Fruit fly (Drosophila melanogaster) whole organism, embryonic: ENCODE data around the gene CG3349.

Experiments used
- Adf1 ChIP-seq: fragments of 200-800 bp; sonication (Bioruptor generic); IDR thresholded peaks from 2 replicates; pipeline ENCODE4 v1.3.6; 2022; ENCODE audit warnings: missing biosample characterization, missing genetic modification characterization
- BtbVII ChIP-seq: fragments of 200-800 bp; sonication (Bioruptor generic); optimal IDR thresholded peaks from 3 replicates; lab custom pipeline; 2017; ENCODE audit warnings: missing biosample characterization, mild to moderate bottlenecking, missing genetic modification characterization
- CG10959 ChIP-seq: fragments of 200-800 bp; sonication (Bioruptor generic); IDR thresholded peaks from 2 replicates; pipeline ENCODE4 v1.3.6; 2022; ENCODE audit warnings: missing biosample characterization, missing genetic modification characterization
- CG11398 ChIP-seq: fragments of 200-800 bp; sonication (Bioruptor generic); optimal IDR thresholded peaks from 2 replicates; lab custom pipeline; 2016; ENCODE audit warnings: missing biosample characterization, missing genetic modification characterization
- CG11560 ChIP-seq: fragments of 200-800 bp; sonication (Bioruptor generic); IDR thresholded peaks from 3 replicates; pipeline ENCODE4 v1.3.6; 2022; ENCODE audit warnings: missing biosample characterization, missing genetic modification characterization
- CG13775 ChIP-seq: fragments of 200-800 bp; sonication (Bioruptor generic); optimal IDR thresholded peaks from 3 replicates; lab custom pipeline; 2017; ENCODE audit warnings: missing biosample characterization, mild to moderate bottlenecking, missing genetic modification characterization
- CG15011 ChIP-seq: fragments of 200-800 bp; sonication (Bioruptor generic); optimal IDR thresholded peaks from 3 replicates; lab custom pipeline; 2018; ENCODE audit warnings: missing biosample characterization, mild to moderate bottlenecking, missing genetic modification characterization
- CG15073 ChIP-seq: fragments of 200-800 bp; sonication (Bioruptor generic); optimal IDR thresholded peaks from 2 replicates; lab custom pipeline; 2016; ENCODE audit warnings: missing biosample characterization, missing genetic modification characterization
- CG1792 ChIP-seq: fragments of 200-800 bp; sonication (Bioruptor generic); optimal IDR thresholded peaks from 2 replicates; lab custom pipeline; 2016; ENCODE audit warnings: missing biosample characterization, missing genetic modification characterization
- CG2875 ChIP-seq: fragments of 200-800 bp; sonication (Bioruptor generic); optimal IDR thresholded peaks from 2 replicates; lab custom pipeline; 2017; ENCODE audit warnings: missing biosample characterization, mild to moderate bottlenecking, missing genetic modification characterization, missing genetic modification reagents
- CG32767 ChIP-seq: fragments of 200-800 bp; sonication (Bioruptor generic); IDR thresholded peaks from 2 replicates; pipeline ENCODE4 v1.3.6; 2022; ENCODE audit warnings: missing biosample characterization, missing genetic modification characterization
- CG33213 ChIP-seq: fragments of 200-800 bp; sonication (Bioruptor generic); optimal IDR thresholded peaks from 3 replicates; lab custom pipeline; 2016; ENCODE audit warnings: missing biosample characterization, missing genetic modification characterization
- CG3407 ChIP-seq: fragments of 200-800 bp; sonication (Bioruptor generic); optimal IDR thresholded peaks from 2 replicates; lab custom pipeline; 2018; ENCODE audit warnings: missing biosample characterization, mild to moderate bottlenecking, missing genetic modification characterization
- CG3726 ChIP-seq: fragments of 200-800 bp; sonication (Bioruptor generic); IDR thresholded peaks from 3 replicates; pipeline ENCODE4, ENCODE4 v1.3.6; 2022; ENCODE audit warnings: missing biosample characterization, missing genetic modification characterization
- CG3847 ChIP-seq: fragments of 200-800 bp; sonication (Bioruptor generic); IDR thresholded peaks from 2 replicates; pipeline ENCODE4 v1.3.6; 2022; ENCODE audit warnings: missing biosample characterization, missing genetic modification characterization
- CG42726 ChIP-seq: fragments of 200-800 bp; sonication (Bioruptor generic); IDR thresholded peaks from 2 replicates; pipeline ENCODE4 v1.3.6; 2022; ENCODE audit warnings: missing biosample characterization, missing genetic modification characterization; ENCODE audit not compliant: partially characterized antibody
- CG4328 ChIP-seq: fragments of 200-800 bp; sonication (Bioruptor generic); optimal IDR thresholded peaks from 3 replicates; lab custom pipeline; 2017; ENCODE audit warnings: missing biosample characterization, missing genetic modification reagents, missing genetic modification characterization
- CG4424 ChIP-seq: fragments of 200-800 bp; sonication (Bioruptor generic); optimal IDR thresholded peaks from 3 replicates; lab custom pipeline; 2016; ENCODE audit warnings: missing biosample characterization, missing genetic modification characterization
- CG6254 ChIP-seq: fragments of 200-800 bp; sonication (Bioruptor generic); optimal IDR thresholded peaks from 3 replicates; lab custom pipeline; 2017; ENCODE audit warnings: mild to moderate bottlenecking, missing biosample characterization, missing genetic modification reagents, missing genetic modification characterization
- CG9609 ChIP-seq: fragments of 200-800 bp; sonication (Bioruptor generic); optimal IDR thresholded peaks from 3 replicates; lab custom pipeline; 2016; ENCODE audit warnings: missing biosample characterization, missing genetic modification characterization
- Doc2 ChIP-seq: fragments of 200-800 bp; sonication (Bioruptor generic); IDR thresholded peaks from 2 replicates; pipeline ENCODE4 v1.3.6; 2022; ENCODE audit warnings: missing biosample characterization, missing genetic modification characterization
- E2f2 ChIP-seq: fragments of 200-800 bp; sonication (Bioruptor generic); IDR thresholded peaks from 2 replicates; pipeline ENCODE4 v1.3.6; 2022; ENCODE audit warnings: missing biosample characterization, missing genetic modification characterization
- Fer2 ChIP-seq: fragments of 200-800 bp; sonication (Bioruptor generic); optimal IDR thresholded peaks from 2 replicates; lab custom pipeline; 2018; ENCODE audit warnings: missing biosample characterization, mild to moderate bottlenecking, missing genetic modification characterization, moderate library complexity
- H2.0 ChIP-seq: fragments of 200-800 bp; sonication (Bioruptor generic); IDR thresholded peaks from 2 replicates; pipeline ENCODE4 v1.3.6; 2022; ENCODE audit warnings: missing biosample characterization, missing genetic modification characterization
- Side ChIP-seq: fragments of 200-800 bp; sonication (Bioruptor generic); optimal IDR thresholded peaks from 2 replicates; lab custom pipeline; 2016; ENCODE audit warnings: missing biosample characterization, missing genetic modification characterization
- Sox102F ChIP-seq: fragments of 200-800 bp; sonication (Bioruptor generic); optimal IDR thresholded peaks from 2 replicates; lab custom pipeline; 2018; ENCODE audit warnings: missing biosample characterization, mild to moderate bottlenecking, missing genetic modification characterization, moderate library complexity
- Sry-δ ChIP-seq: fragments of 200-800 bp; sonication (Bioruptor generic); optimal IDR thresholded peaks from 2 replicates; lab custom pipeline; 2016; ENCODE audit warnings: missing biosample characterization, missing genetic modification characterization
- TFAM ChIP-seq: fragments of 200-800 bp; sonication (Bioruptor generic); optimal IDR thresholded peaks from 2 replicates; lab custom pipeline; 2017; ENCODE audit warnings: missing biosample characterization, missing genetic modification characterization, inconsistent platforms
- ab ChIP-seq: fragments of 200-800 bp; sonication (Bioruptor generic); optimal IDR thresholded peaks from 2 replicates; lab custom pipeline; 2016; ENCODE audit warnings: missing biosample characterization, missing genetic modification characterization
- croc ChIP-seq: fragments of 200-800 bp; sonication (Bioruptor generic); conservative IDR thresholded peaks from 3 replicates; pipeline ENCODE4 v1.3.6; 2022; ENCODE audit warnings: missing biosample characterization, missing genetic modification characterization
- dimm ChIP-seq: fragments of 200-800 bp; sonication (Bioruptor generic); IDR thresholded peaks from 2 replicates; pipeline ENCODE4 v1.3.6; 2022; ENCODE audit warnings: missing biosample characterization, missing genetic modification characterization
- emc ChIP-seq: fragments of 200-800 bp; sonication (Bioruptor generic); optimal IDR thresholded peaks from 2 replicates; lab custom pipeline; 2016; ENCODE audit warnings: missing biosample characterization, missing genetic modification characterization
- eyg ChIP-seq: fragments of 200-800 bp; sonication (Bioruptor generic); optimal IDR thresholded peaks from 3 replicates; lab custom pipeline; 2016; ENCODE audit warnings: missing biosample characterization, missing genetic modification characterization
- fru ChIP-seq: fragments of >200 bp; optimal IDR thresholded peaks from 2 replicates; lab custom pipeline; 2017
- gem ChIP-seq: fragments of 200-800 bp; sonication (Bioruptor generic); optimal IDR thresholded peaks from 2 replicates; lab custom pipeline; 2019; ENCODE audit warnings: missing biosample characterization, mild to moderate bottlenecking, missing genetic modification characterization, moderate library complexity
- hkb ChIP-seq, 2 experiments: fragments of 200-800 bp in 1 of 2; fragments of >200 bp in 1 of 2; sonication (Bioruptor generic) in 1 of 2; IDR thresholded peaks in 1 of 2; optimal IDR thresholded peaks in 1 of 2; 2 replicates each; pipeline versions ENCODE4 v1.3.6 to Lab custom; 2017 to 2022; ENCODE audit warnings: missing biosample characterization in 1 of 2, missing genetic modification characterization in 1 of 2
- insv ChIP-seq, 2 experiments: fragments of 200-800 bp; sonication (Bioruptor generic); optimal IDR thresholded peaks; 3 replicates each; lab custom pipeline; 2016 to 2018; ENCODE audit warnings: missing biosample characterization in 2 of 2, missing genetic modification characterization in 2 of 2
- lbe ChIP-seq: fragments of 200-800 bp; sonication (Bioruptor generic); optimal IDR thresholded peaks from 2 replicates; lab custom pipeline; 2016; ENCODE audit warnings: missing biosample characterization, mild to moderate bottlenecking, missing genetic modification characterization
- prd ChIP-seq, 3 experiments: fragments of >200 bp in 2 of 3; fragments of 200-800 bp in 1 of 3; sonication (Bioruptor generic) in 1 of 3; optimal IDR thresholded peaks in 2 of 3; IDR thresholded peaks in 1 of 3; 2 replicates in 2 of 3; 3 replicates in 1 of 3; pipeline versions ENCODE4 v1.3.6 to Lab custom; 2017 to 2022; ENCODE audit warnings: missing biosample characterization in 1 of 3, missing genetic modification characterization in 1 of 3
- ranshi ChIP-seq: fragments of 200-800 bp; sonication (Bioruptor generic); IDR thresholded peaks from 2 replicates; pipeline ENCODE4 v1.3.6; 2022; ENCODE audit warnings: missing biosample characterization, missing genetic modification characterization
- repo ChIP-seq: fragments of 200-800 bp; sonication (Bioruptor generic); optimal IDR thresholded peaks from 2 replicates; lab custom pipeline; 2016; ENCODE audit warnings: missing biosample characterization, missing genetic modification characterization
- scrt ChIP-seq: fragments of 200-800 bp; sonication (Bioruptor generic); optimal IDR thresholded peaks from 2 replicates; lab custom pipeline; 2018; ENCODE audit warnings: missing biosample characterization, mild to moderate bottlenecking, missing genetic modification characterization, moderate library complexity
- sisA ChIP-seq: fragments of 200-800 bp; sonication (Bioruptor generic); IDR thresholded peaks from 2 replicates; pipeline ENCODE4 v1.3.6; 2022; ENCODE audit warnings: missing biosample characterization, missing genetic modification characterization
- tin ChIP-seq: fragments of 200-800 bp; sonication (Bioruptor generic); optimal IDR thresholded peaks from 3 replicates; lab custom pipeline; 2016; ENCODE audit warnings: missing biosample characterization, missing genetic modification characterization
- ttk ChIP-seq: fragments of 200-800 bp; sonication (Bioruptor generic); IDR thresholded peaks from 2 replicates; pipeline ENCODE4 v2.1.2; 2022; ENCODE audit warnings: missing biosample characterization, missing genetic modification characterization
- z ChIP-seq: fragments of 200-800 bp; sonication (Bioruptor generic); IDR thresholded peaks from 3 replicates; pipeline ENCODE4 v1.3.6; 2022; ENCODE audit warnings: missing biosample characterization, missing genetic modification characterization
- zf30C ChIP-seq: fragments of 200-800 bp; sonication (Bioruptor generic); optimal IDR thresholded peaks from 3 replicates; lab custom pipeline; 2018; ENCODE audit warnings: missing biosample characterization, mild to moderate bottlenecking, missing genetic modification characterization

CG3349 gene

DNA sequence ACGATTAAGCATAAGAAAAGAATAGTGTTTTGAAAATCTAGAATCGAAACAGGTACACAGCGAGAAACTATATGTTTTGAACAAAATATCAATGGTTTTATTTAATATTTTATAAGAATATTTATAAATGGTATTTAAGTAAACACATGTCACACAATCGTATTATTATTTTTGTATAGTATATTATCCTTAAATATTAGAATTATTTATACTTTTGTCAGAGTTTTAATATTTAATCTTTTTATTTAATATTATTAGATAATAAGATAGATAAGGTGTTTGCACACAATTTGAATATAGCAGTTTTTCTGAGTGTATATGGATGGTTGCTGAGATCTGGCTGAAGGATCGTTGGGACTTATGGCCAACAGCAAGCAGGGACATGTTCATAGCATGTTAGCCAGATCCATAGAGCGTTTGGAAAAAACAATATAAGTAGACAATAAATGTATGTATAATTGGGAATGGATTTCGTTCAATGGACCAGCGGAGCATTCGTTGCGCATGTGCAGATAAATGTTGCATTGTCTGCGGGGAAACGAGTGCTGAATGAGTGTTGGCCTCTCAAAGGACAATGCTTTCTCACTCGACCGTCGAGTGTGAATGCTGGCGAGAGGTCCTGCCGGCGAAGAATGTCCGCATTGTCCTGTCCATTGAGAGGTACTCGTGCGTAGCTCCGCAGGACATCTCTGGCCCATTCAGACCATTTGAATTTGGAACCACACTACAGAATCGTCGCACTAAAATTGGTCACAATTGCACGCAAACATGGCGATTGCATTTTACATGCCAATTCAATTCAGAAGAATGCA is 26.4 kb upstream of the CG3349 start (continued):
- TF ChIP-seq Doc2 (GFP tag; lab: Robert Waterston, UW) (no peak), ranshi (no peak), CG13775 (GFP tag; lab: Kevin White, UChicago) (no peak), gem (tag; lab: Kevin White, UChicago) (peak; percentile 27), CG10959 (GFP tag; lab: Robert Waterston, UW) (no peak), CG11398 (GFP tag; lab: Kevin White, UChicago) (no peak), zf30C (GFP tag; lab: Kevin White, UChicago) (peak; percentile 64), fru (lab: Kevin White, UChicago) (no peak), hkb (optimal IDR thresholded peaks at IDR 0.05; lab: Kevin White, UChicago) (no peak), hkb (GFP tag; IDR thresholded peaks at IDR 0.05; lab: Robert Waterston, UW) (no peak)

DNA sequence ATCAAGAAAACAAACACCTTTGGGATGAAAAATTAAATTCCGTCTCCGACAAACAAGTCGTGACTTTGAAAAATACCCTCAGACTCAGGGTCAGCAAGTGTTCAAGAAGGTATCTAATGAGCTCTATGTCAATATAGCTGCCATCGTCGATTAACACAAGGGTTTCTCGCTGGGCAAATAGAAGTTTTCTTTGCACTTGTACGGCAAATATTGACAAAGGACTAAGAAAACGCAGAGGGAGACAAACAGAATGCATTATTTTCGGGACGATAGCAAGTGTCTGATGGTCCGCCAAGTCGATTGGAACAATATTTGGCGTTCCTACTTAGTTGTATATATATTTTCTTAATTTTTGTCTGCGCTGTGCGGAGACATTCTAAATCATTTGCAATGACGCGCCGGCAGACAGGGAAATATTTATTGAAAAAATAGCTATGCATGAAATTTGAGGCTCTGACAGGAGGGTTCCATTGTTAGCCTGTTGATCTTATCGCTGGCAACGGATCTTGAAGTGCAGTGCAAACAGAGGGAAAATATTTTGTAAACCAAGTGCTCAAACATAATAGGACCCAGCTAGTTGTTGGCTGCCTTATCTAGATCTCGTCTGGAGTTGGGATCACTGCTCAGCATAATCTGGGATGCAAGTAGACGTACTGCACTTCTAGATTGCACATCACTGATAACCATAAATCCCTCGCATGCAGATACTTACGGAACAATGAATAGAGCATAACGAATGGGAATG is 23.0 kb upstream of the CG3349 start:
- TF ChIP-seq ttk (GFP tag; lab: Robert Waterston, UW) (no peak), CG2875 (GFP tag; lab: Kevin White, UChicago) (peak; percentile 51), CG3726 (GFP tag; lab: Robert Waterston, UW) (no peak), Side (GFP tag; lab: Kevin White, UChicago) (peak; percentile 59), CG15011 (GFP tag; lab: Kevin White, UChicago) (peak; percentile 19), Sry-δ (GFP tag; lab: Kevin White, UChicago) (no peak), lbe (GFP tag; lab: Kevin White, UChicago) (no peak), CG4328 (no peak), CG15073 (GFP tag; lab: Kevin White, UChicago) (no peak), CG6254 (GFP tag; lab: Kevin White, UChicago) (peak; percentile 50), CG33213 (GFP tag; lab: Kevin White, UChicago) (peak; percentile 16), BtbVII (GFP tag; lab: Kevin White, UChicago) (no peak), Adf1 (GFP tag; lab: Robert Waterston, UW) (no peak), prd (optimal IDR thresholded peaks at IDR 0.05; lab: Kevin White, UChicago) (no peak), prd (GFP tag; IDR thresholded peaks at IDR 0.05; lab: Robert Waterston, UW) (peak; percentile 55; the same call in 2 of the 3 replicates), H2.0 (no peak), CG3407 (GFP tag; lab: Kevin White, UChicago) (no peak), Sox102F (GFP tag; lab: Kevin White, UChicago) (no peak), insv (GFP tag; optimal IDR thresholded peaks at IDR 0.05; lab: Kevin White, UChicago) (peak in 1 of 2 experiments; percentile 63), E2f2 (no peak), repo (GFP tag; lab: Kevin White, UChicago) (no peak), z (GFP tag; lab: Robert Waterston, UW) (no peak), CG4424 (GFP tag; lab: Kevin White, UChicago) (peak; percentile 29), CG9609 (GFP tag; lab: Kevin White, UChicago) (no peak), emc (GFP tag; lab: Kevin White, UChicago) (no peak), Fer2 (no peak), dimm (GFP tag; lab: Robert Waterston, UW) (no peak), CG1792 (GFP tag; lab: Kevin White, UChicago) (peak; percentile 2), croc (GFP tag; lab: Robert Waterston, UW) (no peak), TFAM (GFP tag; lab: Kevin White, UChicago) (peak; percentile 21), CG11560 (no peak), eyg (no peak), CG32767 (GFP tag; lab: Robert Waterston, UW) (no peak), ab (GFP tag; lab: Kevin White, UChicago) (no peak), tin (no peak), scrt (GFP tag; lab: Kevin White, UChicago) (no peak), sisA (GFP tag; lab: Robert Waterston, UW) (no peak), CG42726 (GFP tag; lab: Robert Waterston, UW) (no peak), CG3847 (GFP tag; lab: Robert Waterston, UW) (no peak)
